Fruit fly (Drosophila melanogaster): ENCODE data around the gene CG4592.

The CG4592 gene

DNA sequence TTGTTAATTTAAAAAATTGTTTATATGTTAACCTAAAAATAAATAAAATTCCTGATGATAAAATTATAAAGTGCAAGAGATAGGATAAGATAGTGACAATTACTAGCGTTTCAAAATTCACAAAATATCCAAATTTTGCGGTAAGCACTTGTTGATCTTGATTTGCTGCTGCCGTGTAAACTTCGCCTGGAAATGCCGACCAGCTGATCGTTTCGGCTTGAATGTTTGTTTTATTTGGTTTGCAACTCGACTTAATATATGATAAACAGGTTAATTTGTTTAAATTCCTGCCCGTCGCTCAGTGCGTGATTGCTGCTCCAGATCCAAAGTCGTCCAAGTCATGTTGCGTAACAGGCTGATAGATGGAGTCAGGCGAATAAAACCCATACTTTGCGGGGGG, at the start of gene CG4592:
Gene CG4592, plus strand, starts transcription at position 233 of the 400 bp plus-strand sequence.
- no peak for TF ChIP-seq Sin3A (optimal IDR thresholded peaks at IDR 0.05)
- TF ChIP-seq ttk (optimal IDR thresholded peaks at IDR 0.05) = no peak
- TF ChIP-seq h (optimal IDR thresholded peaks at IDR 0.05) = no peak
- TF ChIP-seq insv (optimal IDR thresholded peaks at IDR 0.05) = no peak
- TF ChIP-seq psq (optimal IDR thresholded peaks at IDR 0.05) = no peak
- TF ChIP-seq Myc (optimal IDR thresholded peaks at IDR 0.05) = no peak

DNA sequence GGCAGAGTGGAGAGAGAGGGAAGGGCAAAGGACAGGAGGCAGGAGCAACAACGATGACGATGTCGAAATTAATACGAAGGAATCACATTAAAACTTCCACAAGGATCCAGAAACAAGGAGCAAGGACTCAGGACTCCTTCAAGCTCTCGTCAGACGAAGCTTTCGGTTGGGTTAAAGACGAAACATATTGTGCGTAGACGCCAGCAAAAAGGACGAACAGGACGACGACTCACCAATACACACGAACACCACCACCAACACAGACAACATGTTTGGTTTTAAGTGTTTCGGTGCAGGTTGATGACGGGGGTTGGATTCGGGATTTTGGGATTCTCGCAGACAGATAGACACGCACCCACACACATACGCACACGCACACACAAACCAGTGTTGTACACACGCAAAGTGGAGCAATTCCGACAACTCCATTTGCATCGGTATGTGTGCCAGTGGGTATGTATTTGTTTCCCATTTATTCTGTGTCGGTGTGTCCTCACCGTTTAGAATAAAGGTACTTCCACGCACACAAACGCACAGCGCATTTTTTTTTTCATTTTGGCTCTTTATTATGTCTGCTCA, 39.0 kb upstream of the CG4592 start:
- TF ChIP-seq ttk (optimal IDR thresholded peaks at IDR 0.05) (no peak), Myc (optimal IDR thresholded peaks at IDR 0.05) (no peak), psq (optimal IDR thresholded peaks at IDR 0.05) (no peak), Sin3A (optimal IDR thresholded peaks at IDR 0.05) (no peak), insv (optimal IDR thresholded peaks at IDR 0.05) (no peak), h (optimal IDR thresholded peaks at IDR 0.05) (no peak)

DNA sequence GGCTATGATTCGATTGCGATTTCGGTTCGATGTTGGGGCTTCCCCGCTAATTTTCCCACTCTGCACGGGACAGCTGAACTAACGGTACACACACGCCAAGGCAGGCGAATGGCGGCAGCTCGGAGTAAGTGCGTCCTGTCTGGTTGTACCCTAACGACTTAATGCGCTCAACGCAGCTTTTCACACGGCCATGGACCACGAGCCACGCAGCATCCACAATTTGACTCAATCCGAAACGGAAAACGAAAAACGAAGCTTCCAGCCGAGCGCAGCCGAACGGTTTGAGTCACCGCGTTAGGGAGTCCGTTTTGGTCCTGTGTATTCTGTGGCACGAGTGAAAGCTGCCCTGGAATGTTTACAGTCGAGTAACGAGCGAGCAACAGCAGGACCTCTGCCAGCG, 35.3 kb upstream of the CG4592 start, which contains the start of gene nAChRalpha6:
Gene nAChRalpha6, minus strand, starts transcription at position 165 of the 400 bp plus-strand sequence.
- TF ChIP-seq psq (optimal IDR thresholded peaks at IDR 0.05) (no peak), h (optimal IDR thresholded peaks at IDR 0.05) (no peak), insv (optimal IDR thresholded peaks at IDR 0.05) (no peak), Myc (optimal IDR thresholded peaks at IDR 0.05) (no peak), Sin3A (optimal IDR thresholded peaks at IDR 0.05) (no peak), ttk (optimal IDR thresholded peaks at IDR 0.05) (no peak)

DNA sequence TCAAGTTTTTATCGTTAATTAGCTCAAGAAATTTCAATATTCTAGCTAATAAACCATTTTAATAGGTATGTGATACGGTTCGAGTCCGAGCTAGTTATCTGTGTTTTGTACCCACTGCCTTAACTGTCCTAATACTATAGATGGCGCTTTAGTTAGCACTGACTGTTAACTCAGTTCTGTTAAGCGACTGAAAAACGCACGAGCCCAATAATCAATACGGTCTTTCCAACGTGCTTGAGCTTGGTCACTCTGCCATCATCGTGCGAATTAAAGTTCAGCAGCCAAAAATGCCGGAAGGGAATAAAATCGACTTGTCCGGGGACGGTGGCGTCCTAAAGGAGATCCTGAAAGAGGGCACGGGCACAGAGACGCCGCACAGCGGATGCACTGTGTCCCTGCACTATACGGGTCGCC, 33.6 kb upstream of the CG4592 start, which contains the start of gene Fkbp59:
Gene Fkbp59, plus strand, starts transcription at position 150 of the 414 bp plus-strand sequence.
- TF ChIP-seq Sin3A (optimal IDR thresholded peaks at IDR 0.05) (no peak), psq (optimal IDR thresholded peaks at IDR 0.05) (no peak), h (optimal IDR thresholded peaks at IDR 0.05) (no peak)

DNA sequence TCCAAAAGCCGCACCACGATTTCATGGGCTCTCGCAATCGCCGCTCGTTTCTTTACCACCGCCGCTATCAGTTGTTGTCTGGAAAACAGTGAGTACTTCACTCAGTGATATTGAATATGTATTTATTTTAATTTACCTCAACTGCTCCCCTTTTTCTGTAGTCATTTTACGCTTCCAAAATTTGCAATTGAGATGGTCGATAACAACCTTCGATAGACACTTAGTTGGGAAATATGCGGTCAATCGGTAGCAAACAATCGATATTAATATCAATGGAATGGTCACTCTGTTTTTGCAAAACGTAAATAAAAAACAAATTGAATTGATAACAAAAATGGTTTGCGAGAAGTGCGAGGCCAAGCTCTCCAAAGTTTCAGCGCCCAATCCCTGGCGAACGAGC, 30.9 kb upstream of the CG4592 start, which contains the start of the genes CG34183 and CG4537:
Gene CG34183, minus strand, starts transcription at position 197 of the 400 bp plus-strand sequence.
Gene CG4537, plus strand, starts transcription at position 310 of the 400 bp plus-strand sequence.
- TF ChIP-seq ttk (optimal IDR thresholded peaks at IDR 0.05) = no peak
- TF ChIP-seq h (optimal IDR thresholded peaks at IDR 0.05) = no peak
- no peak for TF ChIP-seq insv (optimal IDR thresholded peaks at IDR 0.05)
- TF ChIP-seq psq (optimal IDR thresholded peaks at IDR 0.05) = no peak
- no peak for TF ChIP-seq Myc (optimal IDR thresholded peaks at IDR 0.05)
- no peak for TF ChIP-seq Sin3A (optimal IDR thresholded peaks at IDR 0.05)

DNA sequence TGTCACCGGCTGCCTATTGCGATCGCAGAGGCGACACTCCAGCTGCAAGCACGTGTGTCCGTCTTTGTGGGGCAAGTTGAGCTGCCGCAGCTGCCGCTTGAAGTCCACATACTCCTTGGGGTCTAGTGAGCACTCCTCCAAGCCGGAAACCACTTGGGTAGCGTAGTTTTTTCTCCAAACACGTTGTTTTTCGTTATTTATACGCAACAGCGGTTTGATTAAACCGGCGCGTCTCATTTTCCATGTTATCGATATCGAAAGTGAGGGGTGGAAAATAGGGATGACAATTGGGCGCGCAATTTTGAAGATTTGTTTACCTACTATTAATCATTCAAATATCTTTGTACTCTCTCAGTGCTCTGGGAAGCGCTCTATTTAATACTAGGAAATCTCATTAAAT, 28.2 kb upstream of the CG4592 start, which contains the start of gene mtDNA-helicase:
Gene mtDNA-helicase, minus strand, starts transcription at position 264 of the 400 bp plus-strand sequence.
- TF ChIP-seq Sin3A (optimal IDR thresholded peaks at IDR 0.05) (no peak), h (optimal IDR thresholded peaks at IDR 0.05) (no peak)

DNA sequence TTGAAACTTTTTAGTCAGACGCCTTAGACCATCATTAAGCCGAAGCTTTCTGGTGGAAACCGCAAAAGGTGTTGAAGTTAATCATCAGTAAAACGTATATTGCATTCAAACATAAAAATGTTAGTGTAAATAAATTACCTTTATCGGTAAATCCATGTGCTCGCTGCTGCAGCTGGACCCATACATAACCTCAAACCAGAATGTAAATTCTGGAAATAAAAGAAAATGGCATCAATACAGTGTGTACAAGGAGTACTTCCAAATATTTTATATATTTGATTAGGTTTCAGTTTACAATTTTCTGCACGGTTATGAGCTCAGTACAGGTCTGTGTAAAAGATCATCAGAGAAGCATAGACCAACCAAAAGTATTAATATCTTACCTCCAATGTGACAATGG, 27.2 kb upstream of the CG4592 start:
- TF ChIP-seq ttk (optimal IDR thresholded peaks at IDR 0.05) = no peak
- no peak for TF ChIP-seq psq (optimal IDR thresholded peaks at IDR 0.05)
- no peak for TF ChIP-seq h (optimal IDR thresholded peaks at IDR 0.05)
- TF ChIP-seq Myc (optimal IDR thresholded peaks at IDR 0.05) = no peak
- no peak for TF ChIP-seq insv (optimal IDR thresholded peaks at IDR 0.05)
- no peak for TF ChIP-seq Sin3A (optimal IDR thresholded peaks at IDR 0.05)

DNA sequence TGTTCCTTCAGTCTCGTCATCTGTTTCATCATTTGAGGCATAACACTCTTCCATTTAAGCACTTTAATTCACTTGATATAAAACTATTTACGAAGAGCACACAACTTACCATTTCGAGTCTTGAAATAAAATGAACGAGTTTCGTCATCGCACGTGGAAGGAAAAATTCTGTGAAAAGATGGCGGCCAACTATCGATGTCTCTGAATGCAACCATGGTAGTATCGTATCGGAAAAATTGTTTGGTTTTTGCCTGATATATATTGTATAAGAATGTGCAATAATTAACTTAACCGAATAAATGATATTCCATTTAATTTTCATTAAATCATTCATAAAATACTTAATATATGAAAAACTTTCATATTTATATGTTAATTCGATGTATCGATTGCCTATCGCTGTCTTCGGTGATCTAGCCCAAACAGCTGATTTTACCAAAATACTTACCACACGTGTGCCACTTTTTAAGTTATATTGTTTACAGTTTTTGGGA, 26.5 kb upstream of the CG4592 start, which contains the start of gene Bka:
Gene Bka, plus strand, starts transcription at position 417 of the 494 bp plus-strand sequence.
- TF ChIP-seq psq (optimal IDR thresholded peaks at IDR 0.05) (no peak), ttk (optimal IDR thresholded peaks at IDR 0.05) (no peak), h (optimal IDR thresholded peaks at IDR 0.05) (no peak), insv (optimal IDR thresholded peaks at IDR 0.05) (no peak), Sin3A (optimal IDR thresholded peaks at IDR 0.05) (no peak)

DNA sequence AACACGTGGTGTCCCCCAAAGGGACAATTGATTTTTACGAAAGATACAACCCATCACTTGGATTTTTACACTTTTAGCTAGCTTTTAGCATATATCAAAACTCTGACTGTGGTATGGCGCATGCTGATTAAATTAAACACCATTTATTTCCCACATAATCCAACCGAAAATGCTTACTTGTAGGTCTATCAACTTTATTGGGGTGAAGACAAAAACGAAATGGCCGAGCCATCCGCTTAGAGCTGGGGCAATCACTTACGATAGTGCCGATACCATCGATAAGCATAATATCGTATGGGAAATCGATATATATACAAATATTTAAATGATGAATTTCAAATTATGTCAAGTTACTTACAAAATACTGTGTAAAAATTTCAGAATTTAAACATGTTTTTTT, 24.1 kb upstream of the CG4592 start, which contains the start of gene RpS2:
Gene RpS2, minus strand, starts transcription at position 257 of the 400 bp plus-strand sequence.
- TF ChIP-seq psq (optimal IDR thresholded peaks at IDR 0.05) (no peak), Sin3A (optimal IDR thresholded peaks at IDR 0.05) (no peak)

DNA sequence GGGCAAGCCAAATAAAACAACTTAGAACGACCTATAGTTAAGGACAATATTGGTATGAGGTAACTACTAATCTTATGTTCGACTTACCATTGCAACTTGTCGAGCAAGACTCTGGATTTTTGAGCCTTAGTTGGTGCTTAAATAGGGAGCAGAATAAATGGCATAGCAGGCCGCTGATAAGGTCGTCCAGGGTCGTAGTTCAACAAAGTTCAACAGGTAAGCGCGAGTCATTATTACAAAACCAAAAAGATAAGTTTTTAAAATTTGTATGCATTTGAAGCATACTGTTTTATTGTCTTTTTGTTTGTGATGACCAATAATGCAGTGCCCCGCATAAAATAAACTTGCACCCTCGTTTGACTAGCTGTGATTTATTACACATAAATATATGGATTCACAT, 18.4 kb upstream of the CG4592 start, which contains the start of gene Muc30E:
Gene Muc30E, minus strand, starts transcription at position 101 of the 400 bp plus-strand sequence.
- TF ChIP-seq ttk (optimal IDR thresholded peaks at IDR 0.05) (no peak), Sin3A (optimal IDR thresholded peaks at IDR 0.05) (no peak), psq (optimal IDR thresholded peaks at IDR 0.05) (no peak), Myc (optimal IDR thresholded peaks at IDR 0.05) (no peak), h (optimal IDR thresholded peaks at IDR 0.05) (no peak), insv (optimal IDR thresholded peaks at IDR 0.05) (no peak)

DNA sequence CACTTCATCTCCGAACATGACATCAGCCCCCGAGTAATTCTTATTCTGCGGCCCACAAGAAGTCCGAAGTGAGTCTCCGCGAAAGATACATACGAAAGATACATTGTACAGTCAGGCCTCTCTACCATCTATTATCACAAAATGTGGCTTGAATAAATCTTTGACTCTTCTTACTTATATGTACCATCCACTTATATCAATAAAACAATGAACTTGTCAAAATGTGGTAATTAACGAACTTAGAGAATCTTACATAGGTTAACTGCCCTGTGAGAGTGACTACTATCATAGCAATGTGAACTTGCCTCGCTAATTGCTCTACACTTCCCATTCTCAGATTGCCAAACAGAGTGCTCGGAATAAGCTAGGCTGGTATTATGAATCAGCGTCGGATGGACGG, 14.8 kb upstream of the CG4592 start:
- TF ChIP-seq h (optimal IDR thresholded peaks at IDR 0.05) = no peak
- no peak for TF ChIP-seq Myc (optimal IDR thresholded peaks at IDR 0.05)
- TF ChIP-seq Sin3A (optimal IDR thresholded peaks at IDR 0.05) = no peak
- no peak for TF ChIP-seq insv (optimal IDR thresholded peaks at IDR 0.05)
- no peak for TF ChIP-seq psq (optimal IDR thresholded peaks at IDR 0.05)
- TF ChIP-seq ttk (optimal IDR thresholded peaks at IDR 0.05) = no peak

DNA sequence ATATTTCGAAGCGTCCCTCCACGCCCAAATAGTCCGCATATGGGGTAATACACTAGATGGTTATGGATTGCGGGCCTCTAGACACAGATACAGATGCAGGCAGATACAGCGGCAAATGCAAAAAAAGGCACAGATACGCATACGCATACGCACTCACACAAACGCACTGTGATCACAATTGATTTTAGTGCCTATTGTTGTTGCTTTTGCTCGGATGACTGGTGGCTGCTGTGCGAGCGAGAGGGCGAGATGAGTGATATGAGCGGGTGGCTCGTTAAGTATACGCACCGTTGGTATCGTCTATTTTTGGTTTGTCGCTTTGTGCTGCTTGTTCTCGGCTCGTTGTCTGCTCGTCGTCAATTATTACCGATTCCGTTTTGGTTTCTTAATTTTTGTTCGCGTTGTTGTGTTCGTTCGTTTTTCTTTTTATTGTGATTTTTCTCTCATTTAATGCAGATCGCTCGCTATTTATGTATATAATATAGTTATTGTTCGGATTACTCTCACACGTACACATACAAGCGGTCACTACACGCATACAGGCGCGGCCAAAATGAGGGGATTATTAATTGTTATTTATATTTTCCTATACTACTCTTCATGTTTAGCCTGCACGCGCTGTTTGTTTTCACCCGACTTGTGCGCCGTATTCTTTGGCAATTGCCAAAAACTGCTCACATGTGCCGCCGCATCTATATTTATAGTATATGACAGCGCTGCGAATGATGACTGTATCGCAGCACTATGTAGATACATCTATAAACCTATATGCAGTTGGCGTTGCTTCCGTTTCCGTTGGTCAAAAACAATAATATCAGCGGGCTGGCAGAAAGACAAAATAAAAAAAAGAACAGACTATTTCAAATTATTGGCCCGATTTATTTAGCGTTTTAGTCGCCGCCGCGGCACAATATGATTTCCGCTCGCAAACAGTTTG, 13.8 kb upstream of the CG4592 start:
- TF ChIP-seq Myc (optimal IDR thresholded peaks at IDR 0.05) (no peak), h (optimal IDR thresholded peaks at IDR 0.05) (no peak), insv (optimal IDR thresholded peaks at IDR 0.05) (no peak), ttk (optimal IDR thresholded peaks at IDR 0.05) (no peak), Sin3A (optimal IDR thresholded peaks at IDR 0.05) (no peak), psq (optimal IDR thresholded peaks at IDR 0.05) (no peak)

Data from Kc167 (cell line).